Worm (Caenorhabditis elegans): ENCODE data around the gene cest-35.1.

Gene cest-35.1

ce11 chrV:5273770-5274169 is 30.8 kb upstream of the cest-35.1 start, which contains the start of gene natc-2:
natc-2 (plus strand) TSS chrV:5274070.
- TF ChIP-seq unc-39 (tag; optimal IDR thresholded peaks at IDR 0.05) = no peak
- TF ChIP-seq sem-2 (GFP tag; optimal IDR thresholded peaks at IDR 0.05) = no peak
- TF ChIP-seq mep-1 (tag; optimal IDR thresholded peaks at IDR 0.05) = no peak
- no peak for TF ChIP-seq elt-1 (tag; optimal IDR thresholded peaks at IDR 0.05; ENCODE audit: borderline replicate concordance, insufficient read depth)

DNA sequence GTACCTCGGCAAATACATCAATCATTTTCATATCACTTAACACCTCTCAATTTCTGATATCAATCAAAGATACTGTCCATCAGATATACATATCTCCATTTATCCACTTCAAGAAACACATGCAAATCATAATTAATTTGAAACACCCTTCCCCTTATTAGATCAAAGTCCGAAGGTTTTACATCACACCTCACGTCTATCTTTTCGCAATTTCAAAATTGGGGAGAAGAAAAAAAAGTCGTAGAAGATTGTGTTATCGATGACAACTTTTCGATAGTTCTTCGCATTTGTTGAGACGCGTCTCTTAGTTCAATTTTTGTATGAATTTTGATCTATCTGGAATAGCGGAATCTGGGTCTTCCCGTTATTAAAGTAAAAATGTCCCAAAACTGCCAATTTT is 30.3 kb upstream of the cest-35.1 start:
- TF ChIP-seq mls-2 (tag; optimal IDR thresholded peaks at IDR 0.05) (no peak), nhr-76 (tag; optimal IDR thresholded peaks at IDR 0.05) (no peak), bed-3 (GFP tag; optimal IDR thresholded peaks at IDR 0.05) (no peak), lsy-2 (tag; optimal IDR thresholded peaks at IDR 0.05) (no peak), blmp-1 (tag; optimal IDR thresholded peaks at IDR 0.05) (no peak), mep-1 (tag; optimal IDR thresholded peaks at IDR 0.05) (no peak), ceh-43 (GFP tag; optimal IDR thresholded peaks at IDR 0.05) (no peak), unc-62 (GFP tag; optimal IDR thresholded peaks at IDR 0.05) (no peak)

DNA sequence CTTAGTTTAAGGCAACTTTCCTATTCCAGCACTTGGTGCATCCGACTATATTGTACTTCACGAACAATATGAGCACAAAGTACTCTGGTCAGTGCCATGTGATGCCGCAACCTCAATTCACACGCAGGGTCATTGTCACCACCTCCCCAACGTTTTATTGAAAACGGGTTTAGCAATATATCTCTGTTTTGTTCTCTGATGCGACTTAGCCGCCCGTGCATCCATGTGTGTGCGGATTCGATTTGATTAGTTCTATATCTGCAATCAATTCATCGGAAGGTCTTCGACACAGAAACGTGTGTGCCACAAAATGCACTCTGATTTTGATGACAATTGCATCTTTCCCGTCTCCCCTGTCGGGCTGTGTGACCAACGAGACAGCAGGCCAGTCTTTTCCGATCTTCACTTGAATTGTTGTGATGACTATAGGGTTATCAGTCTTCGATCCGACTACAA is 29.7 kb upstream of the cest-35.1 start:
- TF ChIP-seq pha-4 (tag; optimal IDR thresholded peaks at IDR 0.05) (no peak), bed-3 (GFP tag; optimal IDR thresholded peaks at IDR 0.05) (no peak), unc-62 (GFP tag; optimal IDR thresholded peaks at IDR 0.05) (peak; percentile 66), lin-13 (tag; optimal IDR thresholded peaks at IDR 0.05) (no peak), hlh-1 (tag; optimal IDR thresholded peaks at IDR 0.05) (peak; percentile 63), ceh-83 (GFP tag; optimal IDR thresholded peaks at IDR 0.05) (no peak), mep-1 (tag; optimal IDR thresholded peaks at IDR 0.05) (no peak), ceh-39 (tag; optimal IDR thresholded peaks at IDR 0.05) (no peak), nhr-237 (tag; optimal IDR thresholded peaks at IDR 0.05) (no peak), elt-3 (tag; optimal IDR thresholded peaks at IDR 0.05) (peak; percentile 16), nhr-2 (tag; optimal IDR thresholded peaks at IDR 0.05) (no peak), unc-120 (tag; optimal IDR thresholded peaks at IDR 0.05; ENCODE audit: poor library complexity, severe bottlenecking) (peak; percentile 71), tbx-8 (GFP tag; optimal IDR thresholded peaks at IDR 0.05) (no peak)

- TF ChIP-seq sem-2 (GFP tag; optimal IDR thresholded peaks at IDR 0.05) (no peak), nhr-28 (tag; optimal IDR thresholded peaks at IDR 0.05) (no peak), ham-2 (GFP tag; optimal IDR thresholded peaks at IDR 0.05) (no peak), unc-120 (tag; optimal IDR thresholded peaks at IDR 0.05; ENCODE audit: poor library complexity, severe bottlenecking) (no peak), elt-3 (tag; optimal IDR thresholded peaks at IDR 0.05) (no peak), ceh-83 (GFP tag; optimal IDR thresholded peaks at IDR 0.05) (no peak), flh-1 (GFP tag; optimal IDR thresholded peaks at IDR 0.05) (no peak), hlh-1 (tag; optimal IDR thresholded peaks at IDR 0.05) (no peak), unc-62 (GFP tag; optimal IDR thresholded peaks at IDR 0.05) (no peak), cnd-1 (tag; optimal IDR thresholded peaks at IDR 0.05) (no peak), mep-1 (tag; optimal IDR thresholded peaks at IDR 0.05) (no peak), ceh-39 (tag; optimal IDR thresholded peaks at IDR 0.05) (no peak), M03D4.4 (tag; optimal IDR thresholded peaks at IDR 0.05) (no peak), snpc-4 (tag; optimal IDR thresholded peaks at IDR 0.05) (no peak), unc-39 (tag; optimal IDR thresholded peaks at IDR 0.05) (no peak), nhr-12 (tag; optimal IDR thresholded peaks at IDR 0.05) (no peak), zip-8 (tag; optimal IDR thresholded peaks at IDR 0.05) (no peak), nhr-2 (tag; optimal IDR thresholded peaks at IDR 0.05) (no peak), mls-2 (tag; optimal IDR thresholded peaks at IDR 0.05) (no peak)
These were observed 29.1 kb upstream of the cest-35.1 start for ce11 chrV:5272034-5272433.

- TF ChIP-seq cnd-1 (tag; optimal IDR thresholded peaks at IDR 0.05) (no peak), unc-120 (tag; optimal IDR thresholded peaks at IDR 0.05; ENCODE audit: poor library complexity, severe bottlenecking) (peak; percentile 92), snpc-4 (tag; optimal IDR thresholded peaks at IDR 0.05) (no peak), mls-2 (tag; optimal IDR thresholded peaks at IDR 0.05) (peak; percentile 9), nhr-237 (tag; optimal IDR thresholded peaks at IDR 0.05) (no peak), ztf-11 (tag; optimal IDR thresholded peaks at IDR 0.05) (no peak), unc-62 (GFP tag; optimal IDR thresholded peaks at IDR 0.05) (peak; percentile 67), M03D4.4 (tag; optimal IDR thresholded peaks at IDR 0.05) (no peak), nhr-12 (tag; optimal IDR thresholded peaks at IDR 0.05) (no peak), mep-1 (tag; optimal IDR thresholded peaks at IDR 0.05) (no peak), tbx-8 (GFP tag; optimal IDR thresholded peaks at IDR 0.05) (no peak), hlh-1 (tag; optimal IDR thresholded peaks at IDR 0.05) (peak; percentile 93)
These were observed 28.6 kb upstream of the cest-35.1 start for ce11 chrV:5271487-5271886.
